Fruit fly (Drosophila melanogaster) whole organism, adult: ENCODE measurements around the gene snf.

Experiments used
- CG14711 ChIP-seq: fragments of 200-800 bp; sonication (Bioruptor generic); optimal IDR thresholded peaks from 2 replicates; lab custom pipeline; 2018; ENCODE audit warnings: missing biosample characterization, mild to moderate bottlenecking, missing genetic modification characterization, moderate library complexity
- CG7045 ChIP-seq: fragments of 200-800 bp; sonication (Bioruptor generic); optimal IDR thresholded peaks from 2 replicates; lab custom pipeline; 2017; ENCODE audit warnings: missing biosample characterization, mild to moderate bottlenecking, missing genetic modification characterization
- CG7101 ChIP-seq: fragments of 200-800 bp; sonication (Bioruptor generic); optimal IDR thresholded peaks from 2 replicates; lab custom pipeline; 2018; ENCODE audit warnings: missing biosample characterization, mild to moderate bottlenecking, missing genetic modification characterization, moderate library complexity
- Hr96 ChIP-seq: fragments of 200-800 bp; sonication (Bioruptor generic); optimal IDR thresholded peaks from 2 replicates; lab custom pipeline; 2016; ENCODE audit warnings: missing biosample characterization, missing genetic modification characterization
- cnc ChIP-seq, 2 experiments: fragments of >200 bp; optimal IDR thresholded peaks; 2 replicates each; lab custom pipeline; 2017

DNA sequence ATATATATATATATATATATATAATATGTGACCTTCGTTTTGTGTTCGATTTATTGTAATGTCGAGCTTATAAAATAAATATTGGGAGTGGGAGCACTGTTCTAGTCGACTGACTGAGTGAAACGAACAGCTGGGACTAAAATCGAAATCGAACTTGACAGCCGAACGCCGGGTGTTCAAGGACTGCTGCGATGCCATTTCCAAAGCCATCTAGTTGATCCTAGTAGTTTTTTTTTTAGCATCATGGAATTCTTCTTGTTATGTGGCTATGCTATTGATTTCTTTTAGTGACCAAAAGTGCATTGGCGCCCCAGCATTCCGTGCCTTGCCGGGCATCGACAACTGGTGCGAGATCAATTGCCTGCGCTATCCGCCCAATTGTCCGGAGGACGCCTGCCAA, 3.5 kb upstream of the snf start, which contains the start of gene CG3323:
- TF ChIP-seq cnc (optimal IDR thresholded peaks at IDR 0.05; lab: Kevin White, UChicago): no peak
- no peak for TF ChIP-seq Hr96 (GFP tag; lab: Kevin White, UChicago)
- TF ChIP-seq CG14711 (tag; lab: Kevin White, UChicago): no peak
- TF ChIP-seq CG7045 (GFP tag; lab: Kevin White, UChicago): no peak
- no peak for TF ChIP-seq CG7101 (tag; lab: Kevin White, UChicago)
